Fruit fly (Drosophila melanogaster) whole organism, embryonic: ENCODE measurements around the gene SsRbeta.

Experiments used
- Awh ChIP-seq: fragments of 200-800 bp; sonication (Bioruptor generic); IDR thresholded peaks from 2 replicates; pipeline ENCODE4, ENCODE4 v1.3.6; 2022; ENCODE audit warnings: missing biosample characterization, missing genetic modification characterization
- C15 ChIP-seq: fragments of 200-800 bp; sonication (Bioruptor generic); IDR thresholded peaks from 3 replicates; pipeline ENCODE4 v1.3.6; 2022; ENCODE audit warnings: missing biosample characterization, missing genetic modification characterization
- CG10267 ChIP-seq: fragments of 200-800 bp; sonication (Bioruptor generic); optimal IDR thresholded peaks from 2 replicates; lab custom pipeline; 2018; ENCODE audit warnings: missing biosample characterization, mild to moderate bottlenecking, missing genetic modification characterization, moderate library complexity
- CG10321 ChIP-seq: fragments of 200-800 bp; sonication (Bioruptor generic); IDR thresholded peaks from 2 replicates; pipeline ENCODE4 v1.3.6; 2022; ENCODE audit warnings: missing biosample characterization, missing genetic modification characterization
- CG10979 ChIP-seq: fragments of 200-800 bp; sonication (Bioruptor generic); optimal IDR thresholded peaks from 2 replicates; lab custom pipeline; 2018; ENCODE audit warnings: missing biosample characterization, mild to moderate bottlenecking, missing genetic modification characterization, moderate library complexity
- CG11456 ChIP-seq: fragments of 200-800 bp; sonication (Bioruptor generic); IDR thresholded peaks from 3 replicates; pipeline ENCODE4 v1.3.6; 2022; ENCODE audit warnings: missing biosample characterization, missing genetic modification characterization
- CG11723 ChIP-seq: fragments of 200-800 bp; sonication (Bioruptor generic); optimal IDR thresholded peaks from 2 replicates; lab custom pipeline; 2017; ENCODE audit warnings: missing biosample characterization, mild to moderate bottlenecking, missing genetic modification characterization
- CG14860 ChIP-seq: fragments of 200-800 bp; sonication (Bioruptor generic); IDR thresholded peaks from 3 replicates; pipeline ENCODE4 v1.3.6; 2022; ENCODE audit warnings: missing biosample characterization, missing genetic modification characterization; ENCODE audit not compliant: partially characterized antibody
- CG15514 ChIP-seq: fragments of 200-800 bp; sonication (Bioruptor generic); optimal IDR thresholded peaks from 3 replicates; lab custom pipeline; 2017; ENCODE audit warnings: missing biosample characterization, missing genetic modification characterization, mild to moderate bottlenecking, moderate library complexity, missing genetic modification reagents
- CG15601 ChIP-seq: fragments of 200-800 bp; sonication (Bioruptor generic); optimal IDR thresholded peaks from 3 replicates; lab custom pipeline; 2019; ENCODE audit warnings: missing biosample characterization, mild to moderate bottlenecking, missing genetic modification characterization, moderate library complexity
- CG16815 ChIP-seq: fragments of 200-800 bp; sonication (Bioruptor generic); optimal IDR thresholded peaks from 3 replicates; lab custom pipeline; 2017; ENCODE audit warnings: missing biosample characterization, mild to moderate bottlenecking, missing genetic modification characterization
- CG17186 ChIP-seq: fragments of 200-800 bp; sonication (Bioruptor generic); optimal IDR thresholded peaks from 3 replicates; lab custom pipeline; 2017; ENCODE audit warnings: missing biosample characterization, missing genetic modification reagents, missing genetic modification characterization
- CG17359 ChIP-seq: fragments of 200-800 bp; sonication (Bioruptor generic); optimal IDR thresholded peaks from 3 replicates; lab custom pipeline; 2018; ENCODE audit warnings: missing biosample characterization, mild to moderate bottlenecking, missing genetic modification characterization, moderate library complexity
- CG17612 ChIP-seq: fragments of 200-800 bp; sonication (Bioruptor generic); IDR thresholded peaks from 2 replicates; pipeline ENCODE4 v1.3.6; 2022; ENCODE audit warnings: missing biosample characterization, missing genetic modification characterization
- CG2202 ChIP-seq: fragments of 200-800 bp; sonication (Bioruptor generic); optimal IDR thresholded peaks from 2 replicates; lab custom pipeline; 2018; ENCODE audit warnings: missing biosample characterization, mild to moderate bottlenecking, missing genetic modification characterization
- CG31388 ChIP-seq: fragments of 200-800 bp; sonication (Bioruptor generic); optimal IDR thresholded peaks from 2 replicates; lab custom pipeline; 2016; ENCODE audit warnings: missing biosample characterization, missing genetic modification characterization
- CG32532 ChIP-seq: fragments of 200-800 bp; sonication (Bioruptor generic); IDR thresholded peaks from 2 replicates; pipeline ENCODE4 v1.3.6; 2022; ENCODE audit warnings: missing biosample characterization, missing genetic modification characterization
- CG34224 ChIP-seq: fragments of 200-800 bp; sonication (Bioruptor generic); IDR thresholded peaks from 3 replicates; pipeline ENCODE4 v1.3.6; 2022; ENCODE audit warnings: missing biosample characterization, missing genetic modification characterization; ENCODE audit not compliant: partially characterized antibody
- CG34376 ChIP-seq: fragments of 200-800 bp; sonication (Bioruptor generic); optimal IDR thresholded peaks from 2 replicates; lab custom pipeline; 2018; ENCODE audit warnings: missing biosample characterization, mild to moderate bottlenecking, missing genetic modification characterization
- CG3726 ChIP-seq: fragments of 200-800 bp; sonication (Bioruptor generic); IDR thresholded peaks from 3 replicates; pipeline ENCODE4, ENCODE4 v1.3.6; 2022; ENCODE audit warnings: missing biosample characterization, missing genetic modification characterization
- CG7786 ChIP-seq: fragments of 200-800 bp; sonication (Bioruptor generic); optimal IDR thresholded peaks from 2 replicates; lab custom pipeline; 2016; ENCODE audit warnings: missing biosample characterization, missing genetic modification characterization
- CG9797 ChIP-seq: fragments of 200-800 bp; sonication (Bioruptor generic); optimal IDR thresholded peaks from 3 replicates; lab custom pipeline; 2018; ENCODE audit warnings: missing biosample characterization, mild to moderate bottlenecking, missing genetic modification characterization
- CG9932 ChIP-seq: fragments of 200-800 bp; sonication (Bioruptor generic); IDR thresholded peaks from 2 replicates; pipeline ENCODE4 v1.3.6; 2022; ENCODE audit warnings: missing biosample characterization, missing genetic modification characterization
- D ChIP-seq, 2 experiments: fragments of 200-800 bp in 1 of 2; fragments of >200 bp in 1 of 2; sonication (Bioruptor generic) in 1 of 2; optimal IDR thresholded peaks; 2 replicates in 1 of 2; 3 replicates in 1 of 2; lab custom pipeline; 2017; ENCODE audit warnings: mild to moderate bottlenecking in 1 of 2, missing biosample characterization in 1 of 2, missing genetic modification characterization in 1 of 2, missing genetic modification reagents in 1 of 2
- Dip3 ChIP-seq: fragments of 200-800 bp; sonication (Bioruptor generic); optimal IDR thresholded peaks from 3 replicates; lab custom pipeline; 2016; ENCODE audit warnings: missing biosample characterization, missing genetic modification characterization
- Dll ChIP-seq: fragments of 200-800 bp; sonication (Bioruptor generic); IDR thresholded peaks from 4 replicates; pipeline ENCODE4 v1.3.6; 2022; ENCODE audit warnings: missing biosample characterization, missing genetic modification characterization; ENCODE audit not compliant: partially characterized antibody
- Eip74EF ChIP-seq, 2 experiments: fragments of 200-800 bp in 1 of 2; fragments of >200 bp in 1 of 2; sonication (Bioruptor generic) in 1 of 2; optimal IDR thresholded peaks; 2 replicates each; lab custom pipeline; 2017 to 2019; ENCODE audit warnings: missing biosample characterization in 2 of 2, missing genetic modification characterization in 2 of 2, mild to moderate bottlenecking in 1 of 2, moderate library complexity in 1 of 2
- Gsc ChIP-seq: fragments of 200-800 bp; sonication (Bioruptor generic); IDR thresholded peaks from 2 replicates; pipeline ENCODE4 v1.3.6; 2022; ENCODE audit warnings: missing biosample characterization, missing genetic modification characterization
- MESR4 ChIP-seq: fragments of 200-800 bp; sonication (Bioruptor generic); optimal IDR thresholded peaks from 2 replicates; lab custom pipeline; 2018; ENCODE audit warnings: missing biosample characterization, mild to moderate bottlenecking, missing genetic modification characterization, moderate library complexity
- NC2β ChIP-seq: fragments of 200-800 bp; sonication (Bioruptor generic); optimal IDR thresholded peaks from 2 replicates; lab custom pipeline; 2016; ENCODE audit warnings: missing biosample characterization, missing genetic modification characterization
- Oli ChIP-seq: fragments of 200-800 bp; sonication (Bioruptor generic); optimal IDR thresholded peaks from 2 replicates; lab custom pipeline; 2018; ENCODE audit warnings: missing biosample characterization, mild to moderate bottlenecking, missing genetic modification characterization, moderate library complexity
- Ssrp ChIP-seq: fragments of 200-800 bp; sonication (Bioruptor generic); optimal IDR thresholded peaks from 2 replicates; lab custom pipeline; 2018; ENCODE audit warnings: missing biosample characterization, mild to moderate bottlenecking, missing genetic modification characterization, moderate library complexity
- Xrp1 ChIP-seq: fragments of 200-800 bp; sonication (Bioruptor generic); IDR thresholded peaks from 2 replicates; pipeline ENCODE4 v1.3.6; 2022; ENCODE audit warnings: missing biosample characterization, missing genetic modification characterization
- abd-A ChIP-seq: fragments of 200-800 bp; sonication (Bioruptor generic); optimal IDR thresholded peaks from 3 replicates; lab custom pipeline; 2019; ENCODE audit warnings: missing biosample characterization, mild to moderate bottlenecking, missing genetic modification characterization, moderate library complexity
- danr ChIP-seq: fragments of 200-800 bp; sonication (Bioruptor generic); IDR thresholded peaks from 2 replicates; pipeline ENCODE4 v1.3.6; 2022; ENCODE audit warnings: missing biosample characterization, missing genetic modification characterization
- disco-r ChIP-seq: fragments of 200-800 bp; sonication (Bioruptor generic); optimal IDR thresholded peaks from 2 replicates; lab custom pipeline; 2016; ENCODE audit warnings: missing biosample characterization, missing genetic modification characterization
- esg ChIP-seq: fragments of 200-800 bp; sonication (Bioruptor generic); conservative IDR thresholded peaks from 2 replicates; pipeline ENCODE4 v1.3.6; 2022; ENCODE audit warnings: missing biosample characterization, missing genetic modification characterization
- gce ChIP-seq: fragments of 200-800 bp; sonication (Bioruptor generic); IDR thresholded peaks from 3 replicates; pipeline ENCODE4 v1.3.6; 2022; ENCODE audit warnings: missing biosample characterization, missing genetic modification characterization
- hb ChIP-seq: fragments of 200-800 bp; sonication (Bioruptor generic); IDR thresholded peaks from 3 replicates; pipeline ENCODE4 v1.3.6; 2022; ENCODE audit warnings: missing biosample characterization, missing genetic modification characterization; ENCODE audit not compliant: partially characterized antibody
- jing ChIP-seq: fragments of 200-800 bp; sonication (Bioruptor generic); optimal IDR thresholded peaks from 2 replicates; lab custom pipeline; 2018; ENCODE audit warnings: missing biosample characterization, mild to moderate bottlenecking, missing genetic modification characterization
- jumu ChIP-seq: fragments of 200-800 bp; sonication (Bioruptor generic); optimal IDR thresholded peaks from 3 replicates; lab custom pipeline; 2016; ENCODE audit warnings: missing biosample characterization, missing genetic modification characterization
- nerfin-2 ChIP-seq: fragments of 200-800 bp; sonication (Bioruptor generic); IDR thresholded peaks from 2 replicates; pipeline ENCODE4 v1.3.6; 2022; ENCODE audit warnings: missing biosample characterization, missing genetic modification characterization; ENCODE audit not compliant: partially characterized antibody
- nmo ChIP-seq: fragments of 200-800 bp; sonication (Bioruptor generic); optimal IDR thresholded peaks from 2 replicates; lab custom pipeline; 2018; ENCODE audit warnings: missing biosample characterization, mild to moderate bottlenecking, missing genetic modification characterization, moderate library complexity
- peb ChIP-seq: fragments of 200-800 bp; sonication (Bioruptor generic); IDR thresholded peaks from 2 replicates; pipeline ENCODE4 v1.3.6; 2022; ENCODE audit warnings: missing biosample characterization, missing genetic modification characterization
- pnt ChIP-seq: fragments of 200-800 bp; sonication (Bioruptor generic); optimal IDR thresholded peaks from 3 replicates; lab custom pipeline; 2016; ENCODE audit warnings: missing biosample characterization, missing genetic modification characterization
- sens-2 ChIP-seq: fragments of 200-800 bp; sonication (Bioruptor generic); IDR thresholded peaks from 2 replicates; pipeline ENCODE4 v1.3.6; 2022; ENCODE audit warnings: missing biosample characterization, missing genetic modification characterization
- tgo ChIP-seq: fragments of 200-800 bp; sonication (Bioruptor generic); IDR thresholded peaks from 3 replicates; pipeline ENCODE4 v1.3.6; 2022; ENCODE audit warnings: missing biosample characterization, missing genetic modification characterization
- tin ChIP-seq: fragments of 200-800 bp; sonication (Bioruptor generic); optimal IDR thresholded peaks from 3 replicates; lab custom pipeline; 2016; ENCODE audit warnings: missing biosample characterization, missing genetic modification characterization
- trem ChIP-seq: fragments of 200-800 bp; optimal IDR thresholded peaks from 3 replicates; lab custom pipeline; 2019; ENCODE audit warnings: missing biosample characterization, mild to moderate bottlenecking, missing genetic modification characterization, moderate library complexity
- vvl ChIP-seq: fragments of 200-800 bp; sonication (Bioruptor generic); IDR thresholded peaks from 2 replicates; pipeline ENCODE4 v1.3.6; 2022; ENCODE audit warnings: missing biosample characterization, missing genetic modification characterization

SsRbeta gene

dm6 chr3L:16090330-16090803 lies 39.0 kb upstream of the SsRbeta start, which contains the start of the genes CG5235 and ClC-c (continued):
- TF ChIP-seq CG2202 (tag; lab: Kevin White, UChicago): no peak
- TF ChIP-seq pnt (GFP tag; lab: Kevin White, UChicago): no peak
- TF ChIP-seq jumu (GFP tag; lab: Kevin White, UChicago): no peak
- no peak for TF ChIP-seq CG17612 (GFP tag; lab: Robert Waterston, UW)
- no peak for TF ChIP-seq C15 (GFP tag; lab: Robert Waterston, UW)
- no peak for TF ChIP-seq CG15601 (tag; lab: Kevin White, UChicago)
- TF ChIP-seq CG11456: no peak
- no peak for TF ChIP-seq sens-2
- TF ChIP-seq Ssrp (tag; lab: Kevin White, UChicago): no peak
- no peak for TF ChIP-seq danr (GFP tag; lab: Robert Waterston, UW)
- no peak for TF ChIP-seq gce (GFP tag; lab: Robert Waterston, UW)
- no peak for TF ChIP-seq CG32532 (GFP tag; lab: Robert Waterston, UW)
- no peak for TF ChIP-seq Xrp1 (GFP tag; lab: Robert Waterston, UW)
- TF ChIP-seq Dll (GFP tag; lab: Robert Waterston, UW): peak; percentile 83
- TF ChIP-seq CG17186 (GFP tag; lab: Kevin White, UChicago): peak; percentile 55
- TF ChIP-seq Oli (tag; lab: Kevin White, UChicago): no peak
- TF ChIP-seq disco-r: no peak
- peak; percentile 40 for TF ChIP-seq CG10267 (tag; lab: Kevin White, UChicago)
- TF ChIP-seq CG17359 (tag; lab: Kevin White, UChicago): no peak
- TF ChIP-seq CG31388 (GFP tag; lab: Kevin White, UChicago): no peak
- peak; percentile 26 for TF ChIP-seq nmo
- no peak for TF ChIP-seq CG11723 (GFP tag; lab: Kevin White, UChicago)
- no peak for TF ChIP-seq tin (GFP tag; lab: Kevin White, UChicago)
- peak; percentile 96 for TF ChIP-seq MESR4
- TF ChIP-seq CG9932: no peak
- no peak for TF ChIP-seq CG10321 (GFP tag; lab: Robert Waterston, UW)
- TF ChIP-seq CG34376 (GFP tag; lab: Kevin White, UChicago): peak; percentile 45
- peak; percentile 38; the same call in 1 of the 2 replicates for TF ChIP-seq vvl
- no peak for TF ChIP-seq CG7786 (GFP tag; lab: Kevin White, UChicago)
- TF ChIP-seq D (optimal IDR thresholded peaks at IDR 0.05; lab: Kevin White, UChicago): peak; percentile 41
- TF ChIP-seq D (GFP tag; optimal IDR thresholded peaks at IDR 0.05; lab: Kevin White, UChicago): no peak
- TF ChIP-seq CG15514 (GFP tag; lab: Kevin White, UChicago): peak; percentile 43
- TF ChIP-seq Dip3 (GFP tag; lab: Kevin White, UChicago): no peak
- no peak for TF ChIP-seq Awh (GFP tag; lab: Robert Waterston, UW)
- no peak for TF ChIP-seq abd-A
- TF ChIP-seq esg: no peak
- no peak for TF ChIP-seq CG10979 (tag; lab: Kevin White, UChicago)
- TF ChIP-seq hb (GFP tag; lab: Robert Waterston, UW): peak; percentile 78
- TF ChIP-seq jing (GFP tag; lab: Kevin White, UChicago): no peak
- no peak for TF ChIP-seq Eip74EF (GFP tag; optimal IDR thresholded peaks at IDR 0.05; lab: Kevin White, UChicago)
- TF ChIP-seq tgo (GFP tag; lab: Robert Waterston, UW): no peak
- TF ChIP-seq NC2β (GFP tag; lab: Kevin White, UChicago): no peak
- TF ChIP-seq CG34224 (GFP tag; lab: Robert Waterston, UW): peak; percentile 90
- no peak for TF ChIP-seq peb (GFP tag; lab: Robert Waterston, UW)
- no peak for TF ChIP-seq CG3726 (GFP tag; lab: Robert Waterston, UW)
- peak; percentile 87 for TF ChIP-seq CG9797 (GFP tag; lab: Kevin White, UChicago)
- TF ChIP-seq CG16815 (GFP tag; lab: Kevin White, UChicago): no peak
- TF ChIP-seq Gsc: no peak
- peak; percentile 45 for TF ChIP-seq trem (tag; lab: Kevin White, UChicago)
- TF ChIP-seq CG14860: peak; percentile 72
- peak; percentile 81 for TF ChIP-seq nerfin-2 (GFP tag; lab: Robert Waterston, UW)
